Fruit fly (Drosophila melanogaster): ENCODE data around the gene exex.

exex gene

dm6 chr3L:7903489-7904150 lies 44.4 kb upstream of the exex start (continued):
- TF ChIP-seq Mrtf (GFP tag; IDR thresholded peaks at IDR 0.05): peak; percentile 72; the same call in 2 of the 3 replicates
- peak; percentile 80 for TF ChIP-seq trh (GFP tag; optimal IDR thresholded peaks at IDR 0.05)
- TF ChIP-seq gsb-n (tag; optimal IDR thresholded peaks at IDR 0.05): peak; percentile 90
- TF ChIP-seq Side (GFP tag; optimal IDR thresholded peaks at IDR 0.05): peak; percentile 81
- TF ChIP-seq da (GFP tag; optimal IDR thresholded peaks at IDR 0.05): peak; percentile 58
- peak; percentile 88 for TF ChIP-seq Ssrp (tag; optimal IDR thresholded peaks at IDR 0.05)
- TF ChIP-seq CG17359 (tag; optimal IDR thresholded peaks at IDR 0.05): peak; percentile 93
- peak; percentile 58 for TF ChIP-seq Atf6 (GFP tag; IDR thresholded peaks at IDR 0.05)
- TF ChIP-seq yki (optimal IDR thresholded peaks at IDR 0.05): no peak
- peak; percentile 72 for TF ChIP-seq CG9817 (tag; optimal IDR thresholded peaks at IDR 0.05)
- peak; percentile 86 for TF ChIP-seq CG18764 (GFP tag; optimal IDR thresholded peaks at IDR 0.05)
- TF ChIP-seq CG4424 (GFP tag; optimal IDR thresholded peaks at IDR 0.05): peak; percentile 85
- TF ChIP-seq CG4730 (GFP tag; IDR thresholded peaks at IDR 0.05): peak; percentile 70
- peak; percentile 49 for TF ChIP-seq en (GFP tag; optimal IDR thresholded peaks at IDR 0.05)
- peak; percentile 77 for TF ChIP-seq CG3281 (GFP tag; optimal IDR thresholded peaks at IDR 0.05)
- TF ChIP-seq luna (GFP tag; optimal IDR thresholded peaks at IDR 0.05): peak; percentile 43
- TF ChIP-seq CG11093 (GFP tag; IDR thresholded peaks at IDR 0.05): peak; percentile 69; the same call in 2 of the 3 replicates
- no peak for TF ChIP-seq CG42726 (GFP tag; IDR thresholded peaks at IDR 0.05; ENCODE audit: partially characterized antibody)
- TF ChIP-seq Six4 (GFP tag; optimal IDR thresholded peaks at IDR 0.05): peak; percentile 83
- peak; percentile 62 for TF ChIP-seq tio (GFP tag; optimal IDR thresholded peaks at IDR 0.05)
- no peak for TF ChIP-seq Poxn (GFP tag; IDR thresholded peaks at IDR 0.05)
- peak; percentile 92 for TF ChIP-seq CG14710 (tag; optimal IDR thresholded peaks at IDR 0.05)
- TF ChIP-seq CG33213 (GFP tag; optimal IDR thresholded peaks at IDR 0.05): peak; percentile 84
- peak; percentile 84 for TF ChIP-seq CG2875 (GFP tag; optimal IDR thresholded peaks at IDR 0.05)
- peak; percentile 85 for TF ChIP-seq CG4820 (GFP tag; optimal IDR thresholded peaks at IDR 0.05)
- peak; percentile 92 for TF ChIP-seq CG17361 (GFP tag; IDR thresholded peaks at IDR 0.05)
- TF ChIP-seq lbe (GFP tag; optimal IDR thresholded peaks at IDR 0.05): no peak
- TF ChIP-seq CG6765 (GFP tag; optimal IDR thresholded peaks at IDR 0.05): no peak
- peak; percentile 63 for TF ChIP-seq sima (GFP tag; optimal IDR thresholded peaks at IDR 0.05)
- peak; percentile 71 for TF ChIP-seq CG10543 (GFP tag; optimal IDR thresholded peaks at IDR 0.05)
- peak; percentile 85 for TF ChIP-seq nerfin-1 (tag; optimal IDR thresholded peaks at IDR 0.05)
- peak; percentile 77 for TF ChIP-seq CG4328 (GFP tag; optimal IDR thresholded peaks at IDR 0.05)
- TF ChIP-seq danr (GFP tag; IDR thresholded peaks at IDR 0.05): peak; percentile 73
- peak; percentile 41 for TF ChIP-seq Hand (GFP tag; optimal IDR thresholded peaks at IDR 0.05)
- peak; percentile 75 for TF ChIP-seq CG9437 (GFP tag; optimal IDR thresholded peaks at IDR 0.05)
- peak; percentile 56 for TF ChIP-seq D19B (GFP tag; optimal IDR thresholded peaks at IDR 0.05)
- TF ChIP-seq Camta (GFP tag; optimal IDR thresholded peaks at IDR 0.05): peak; percentile 92
- peak; percentile 60 for TF ChIP-seq Hmr (GFP tag; optimal IDR thresholded peaks at IDR 0.05)
- TF ChIP-seq CG6813 (GFP tag; optimal IDR thresholded peaks at IDR 0.05): peak; percentile 81
- peak; percentile 74 for TF ChIP-seq cato (GFP tag; optimal IDR thresholded peaks at IDR 0.05; ENCODE audit: borderline replicate concordance)
- peak; percentile 77 for TF ChIP-seq CG14014 (GFP tag; IDR thresholded peaks at IDR 0.05)
- TF ChIP-seq seq (GFP tag; IDR thresholded peaks at IDR 0.05): peak; percentile 77
- TF ChIP-seq YL-1 (GFP tag; optimal IDR thresholded peaks at IDR 0.05): peak; percentile 6
- TF ChIP-seq Fer3 (tag; optimal IDR thresholded peaks at IDR 0.05): peak; percentile 86
- TF ChIP-seq Mes4 (GFP tag; optimal IDR thresholded peaks at IDR 0.05): peak; percentile 84
- TF ChIP-seq CG18476 (GFP tag; optimal IDR thresholded peaks at IDR 0.05): peak; percentile 80
- no peak for TF ChIP-seq ftz-f1 (GFP tag; optimal IDR thresholded peaks at IDR 0.05)
- peak; percentile 64 for TF ChIP-seq onecut (GFP tag; IDR thresholded peaks at IDR 0.05)
- TF ChIP-seq btn (GFP tag; optimal IDR thresholded peaks at IDR 0.05): peak; percentile 52
- peak; percentile 62 for TF ChIP-seq CrebB (tag; optimal IDR thresholded peaks at IDR 0.05)

Measured in whole organism, embryonic.